Worm (Caenorhabditis elegans) whole organism, midembryonic: ENCODE data around the gene F07C6.4.

ENCODE experiments used
- T22C8.4 ChIP-seq: fragments of 200-800 bp; sonication (Bioruptor generic); IDR thresholded peaks from 2 replicates; pipeline ENCODE4 v1.3.6; 2022; ENCODE audit warnings: missing genetic modification characterization, missing compliant biosample characterization
- cog-1 ChIP-seq: sonication (generic microtip); optimal IDR thresholded peaks from 2 replicates; lab custom pipeline; 2016; ENCODE audit warnings: missing genetic modification characterization, missing compliant biosample characterization
- flt-1 ChIP-seq: fragments of 200-800 bp; sonication (Bioruptor generic); IDR thresholded peaks from 2 replicates; pipeline ENCODE4 v1.3.6; 2022; ENCODE audit warnings: missing genetic modification characterization, missing compliant biosample characterization
- med-1 ChIP-seq: sonication (generic microtip); optimal IDR thresholded peaks from 2 replicates; lab custom pipeline; 2017; ENCODE audit warnings: missing genetic modification characterization, mild to moderate bottlenecking, missing compliant biosample characterization, antibody characterized with exemption, missing genetic modification reagents; ENCODE audit not compliant: insufficient read depth
- ztf-23 ChIP-seq: fragments of 200-800 bp; sonication (Bioruptor generic); IDR thresholded peaks from 2 replicates; pipeline ENCODE4 v1.3.6; 2022; ENCODE audit warnings: missing genetic modification reagents, missing genetic modification characterization, missing compliant biosample characterization
- ztf-29 ChIP-seq: fragments of 200-800 bp; sonication (Bioruptor generic); IDR thresholded peaks from 2 replicates; pipeline ENCODE4 v1.3.6; 2022; ENCODE audit warnings: missing genetic modification reagents, missing genetic modification characterization, missing compliant biosample characterization

DNA sequence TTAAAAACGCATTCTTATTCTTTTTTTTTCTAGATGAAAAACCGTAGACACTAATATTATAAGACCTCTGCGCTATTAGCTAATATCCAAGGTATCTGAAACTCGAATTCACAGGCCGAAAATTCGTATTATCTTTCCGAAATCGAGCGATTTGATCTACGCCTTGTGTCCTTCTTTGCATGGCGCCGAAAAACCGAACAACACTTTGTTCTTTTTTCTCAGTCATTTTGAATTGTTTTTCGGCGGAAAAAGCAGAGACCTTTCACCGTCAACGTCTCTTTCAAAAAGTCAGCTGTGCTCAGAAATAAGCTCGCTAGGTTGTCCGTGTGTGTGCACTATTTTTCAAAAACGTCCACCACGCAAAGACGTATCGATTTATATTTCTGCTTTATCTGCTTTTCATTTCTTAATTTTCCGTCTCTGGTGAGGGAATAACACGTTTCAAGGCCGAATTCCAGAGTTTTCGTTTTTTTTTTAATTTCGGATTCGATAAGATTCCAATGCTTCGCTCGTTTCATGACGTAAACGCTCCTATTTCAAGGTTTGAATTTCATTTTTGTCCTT lies 25.2 kb downstream of the F07C6.4 start:
- TF ChIP-seq flt-1 (GFP tag; lab: Robert Waterston, UW) (no peak), ztf-23 (GFP tag; lab: Robert Waterston, UW) (no peak), T22C8.4 (GFP tag; lab: Robert Waterston, UW) (no peak), med-1 (no peak), cog-1 (no peak), ztf-29 (GFP tag; lab: Robert Waterston, UW) (no peak)
